Fruit fly (Drosophila melanogaster): ENCODE measurements around the gene Prosbeta5R2.

Prosbeta5R2 gene

dm6 chr2L:17963071-17963567 is 27.1 kb upstream of the Prosbeta5R2 start, which contains the start of gene CG5674 (continued):
- TF ChIP-seq trem (tag; optimal IDR thresholded peaks at IDR 0.05) = peak; percentile 72
- no peak for TF ChIP-seq CG34376 (GFP tag; optimal IDR thresholded peaks at IDR 0.05)
- TF ChIP-seq CG3847 (GFP tag; IDR thresholded peaks at IDR 0.05) = peak; percentile 64
- peak; percentile 66 for TF ChIP-seq HLH54F (GFP tag; optimal IDR thresholded peaks at IDR 0.05)
- TF ChIP-seq Neu2 (GFP tag; optimal IDR thresholded peaks at IDR 0.05; ENCODE audit: borderline replicate concordance) = no peak
- no peak for TF ChIP-seq rib (GFP tag; IDR thresholded peaks at IDR 0.05)
- peak in 1 of 2 experiments; percentile 47 for TF ChIP-seq Hr51 (GFP tag; optimal IDR thresholded peaks at IDR 0.05)
- TF ChIP-seq CG10565 (GFP tag; optimal IDR thresholded peaks at IDR 0.05) = no peak
- no peak for TF ChIP-seq B-H2 (GFP tag; optimal IDR thresholded peaks at IDR 0.05)
- TF ChIP-seq pan (optimal IDR thresholded peaks at IDR 0.05) = no peak
- TF ChIP-seq pan (GFP tag; optimal IDR thresholded peaks at IDR 0.05 in 1 of 2, IDR thresholded peaks at IDR 0.05 in 1 of 2) = peak in 1 of 2 experiments; percentile 52
- peak; percentile 69 for TF ChIP-seq MESR4 (GFP tag; optimal IDR thresholded peaks at IDR 0.05)
- TF ChIP-seq CG1529 (GFP tag; optimal IDR thresholded peaks at IDR 0.05) = no peak
- TF ChIP-seq onecut (GFP tag; IDR thresholded peaks at IDR 0.05) = peak; percentile 63
- TF ChIP-seq CG12942 (GFP tag; optimal IDR thresholded peaks at IDR 0.05) = no peak
- TF ChIP-seq CG11093 (GFP tag; IDR thresholded peaks at IDR 0.05) = no peak
- peak; percentile 40 for TF ChIP-seq CG18599 (GFP tag; optimal IDR thresholded peaks at IDR 0.05)
- TF ChIP-seq nmo (GFP tag; optimal IDR thresholded peaks at IDR 0.05) = peak; percentile 90
- TF ChIP-seq CG15514 (GFP tag; optimal IDR thresholded peaks at IDR 0.05) = peak; percentile 58
- no peak for TF ChIP-seq CG31388 (GFP tag; optimal IDR thresholded peaks at IDR 0.05)
- TF ChIP-seq CG9437 (GFP tag; optimal IDR thresholded peaks at IDR 0.05) = peak; percentile 18
- TF ChIP-seq CG31441 (GFP tag; IDR thresholded peaks at IDR 0.05) = no peak
- peak; percentile 52 for TF ChIP-seq CG14441 (GFP tag; IDR thresholded peaks at IDR 0.05)
- TF ChIP-seq D19B (GFP tag; optimal IDR thresholded peaks at IDR 0.05) = no peak
- TF ChIP-seq CG3726 (GFP tag; IDR thresholded peaks at IDR 0.05) = peak; percentile 58; the same call in 1 of the 3 replicates
- no peak for TF ChIP-seq CG30020 (tag; optimal IDR thresholded peaks at IDR 0.05)
- peak; percentile 41 for TF ChIP-seq Antp (GFP tag; optimal IDR thresholded peaks at IDR 0.05)
- TF ChIP-seq CG42726 (GFP tag; IDR thresholded peaks at IDR 0.05; ENCODE audit: partially characterized antibody) = peak; percentile 96
- TF ChIP-seq Fer1 (GFP tag; optimal IDR thresholded peaks at IDR 0.05) = no peak
- peak; percentile 99 for TF ChIP-seq nerfin-1 (tag; optimal IDR thresholded peaks at IDR 0.05)
- TF ChIP-seq CG5180 (GFP tag; optimal IDR thresholded peaks at IDR 0.05) = no peak
- no peak for TF ChIP-seq CG6683 (GFP tag; optimal IDR thresholded peaks at IDR 0.05)
- no peak for TF ChIP-seq CG7357 (GFP tag; IDR thresholded peaks at IDR 0.05)
- no peak for TF ChIP-seq fru (optimal IDR thresholded peaks at IDR 0.05)
- TF ChIP-seq CG2116 (GFP tag; optimal IDR thresholded peaks at IDR 0.05) = peak; percentile 82
- no peak for TF ChIP-seq fd102C (GFP tag; optimal IDR thresholded peaks at IDR 0.05)
- TF ChIP-seq pros (GFP tag; optimal IDR thresholded peaks at IDR 0.05) = no peak
- no peak for TF ChIP-seq gce (GFP tag; IDR thresholded peaks at IDR 0.05)
- peak; percentile 46 for TF ChIP-seq tin (GFP tag; optimal IDR thresholded peaks at IDR 0.05)
- TF ChIP-seq Hmr (GFP tag; optimal IDR thresholded peaks at IDR 0.05) = peak; percentile 71
- TF ChIP-seq dysf (GFP tag; IDR thresholded peaks at IDR 0.05) = peak; percentile 51; the same call in 2 of the 3 replicates
- TF ChIP-seq CG2202 (tag; optimal IDR thresholded peaks at IDR 0.05) = no peak
- no peak for TF ChIP-seq gt (GFP tag; IDR thresholded peaks at IDR 0.05)
- no peak for TF ChIP-seq Dfd (GFP tag; optimal IDR thresholded peaks at IDR 0.05)
- peak; percentile 91 for TF ChIP-seq amos (GFP tag; IDR thresholded peaks at IDR 0.05; ENCODE audit: partially characterized antibody)
- peak; percentile 49 for TF ChIP-seq CG13775 (GFP tag; optimal IDR thresholded peaks at IDR 0.05)
- TF ChIP-seq cas (GFP tag; IDR thresholded peaks at IDR 0.05) = 0 out of 2 replicates have a peak, but pooled peaks have one; percentile 41
- TF ChIP-seq HmgZ (tag; optimal IDR thresholded peaks at IDR 0.05) = peak; percentile 75
- TF ChIP-seq NC2α (GFP tag; optimal IDR thresholded peaks at IDR 0.05) = no peak
- TF ChIP-seq jing (GFP tag; optimal IDR thresholded peaks at IDR 0.05) = no peak
- no peak for TF ChIP-seq CG7372 (GFP tag; IDR thresholded peaks at IDR 0.05)
